Worm (Caenorhabditis elegans) whole organism, early embryonic: Measurements from ENCODE around the gene F41C6.6.

Source experiments
- B0310.2 ChIP-seq: sonication (generic microtip); optimal IDR thresholded peaks from 2 replicates; lab custom pipeline; 2016; ENCODE audit warnings: mild to moderate bottlenecking, missing genetic modification characterization, missing compliant biosample characterization
- ama-1 ChIP-seq: fragments of 150-350 bp; optimal IDR thresholded peaks from 2 replicates; lab custom pipeline; 2014

ce11 chrX:6844394-6845072, 37.2 kb downstream of the F41C6.6 start, which contains the start of gene C53B7.3:
- no peak for TF ChIP-seq ama-1 (lab: Kevin White, UChicago)
- no peak for TF ChIP-seq B0310.2
